Worm (Caenorhabditis elegans): ENCODE data around the gene W02C12.2.

ce11 chrIV:3963498-3963897, 44.3 kb downstream of the W02C12.2 start:
- TF ChIP-seq flh-1 (GFP tag; optimal IDR thresholded peaks at IDR 0.05) (no peak), mep-1 (tag; optimal IDR thresholded peaks at IDR 0.05) (no peak), zip-8 (tag; optimal IDR thresholded peaks at IDR 0.05) (no peak), mab-5 (tag; optimal IDR thresholded peaks at IDR 0.05) (no peak), elt-3 (tag; optimal IDR thresholded peaks at IDR 0.05) (no peak), ztf-11 (tag; optimal IDR thresholded peaks at IDR 0.05) (no peak), elt-1 (tag; optimal IDR thresholded peaks at IDR 0.05; ENCODE audit: borderline replicate concordance, insufficient read depth) (no peak), nhr-237 (tag; optimal IDR thresholded peaks at IDR 0.05) (no peak), sptf-1 (tag; optimal IDR thresholded peaks at IDR 0.05) (no peak), unc-62 (GFP tag; optimal IDR thresholded peaks at IDR 0.05) (no peak), ces-1 (GFP tag; optimal IDR thresholded peaks at IDR 0.05) (no peak), nhr-2 (tag; optimal IDR thresholded peaks at IDR 0.05) (no peak)
